Fruit fly (Drosophila melanogaster) whole organism, prepupa: ENCODE results near the gene CG6231.

Source experiments
- Blimp-1 ChIP-seq: fragments of 200-800 bp; sonication (Bioruptor generic); optimal IDR thresholded peaks from 3 replicates; lab custom pipeline; 2017; ENCODE audit warnings: missing biosample characterization, missing genetic modification characterization, mild to moderate bottlenecking, moderate library complexity, missing genetic modification reagents
- CG10631 ChIP-seq: fragments of 200-800 bp; sonication (Bioruptor generic); optimal IDR thresholded peaks from 2 replicates; lab custom pipeline; 2016; ENCODE audit warnings: missing biosample characterization, missing genetic modification characterization
- CG10669 ChIP-seq: fragments of 200-800 bp; sonication (Bioruptor generic); optimal IDR thresholded peaks from 3 replicates; lab custom pipeline; 2018; ENCODE audit warnings: missing biosample characterization, mild to moderate bottlenecking, missing genetic modification characterization, moderate library complexity
- CG11294 ChIP-seq: fragments of 200-800 bp; sonication (Bioruptor generic); IDR thresholded peaks from 2 replicates; pipeline ENCODE4 v1.3.6; 2022; ENCODE audit warnings: missing biosample characterization, missing genetic modification characterization
- CG11762 ChIP-seq: fragments of 200-800 bp; sonication (Bioruptor generic); optimal IDR thresholded peaks from 3 replicates; lab custom pipeline; 2016; ENCODE audit warnings: missing biosample characterization, missing genetic modification characterization; ENCODE audit not compliant: insufficient read depth
- CG11902 ChIP-seq: fragments of 200-800 bp; sonication (Bioruptor generic); optimal IDR thresholded peaks from 3 replicates; lab custom pipeline; 2016; ENCODE audit warnings: missing biosample characterization, missing genetic modification characterization
- CG15336 ChIP-seq: fragments of 200-800 bp; sonication (Bioruptor generic); IDR thresholded peaks from 2 replicates; pipeline ENCODE4 v1.3.6; 2022; ENCODE audit warnings: missing biosample characterization, missing genetic modification characterization
- CG1621 ChIP-seq: fragments of 200-800 bp; sonication (Bioruptor generic); optimal IDR thresholded peaks from 3 replicates; lab custom pipeline; 2018; ENCODE audit warnings: missing biosample characterization, mild to moderate bottlenecking, missing genetic modification characterization
- CG16779 ChIP-seq: fragments of 200-800 bp; sonication (Bioruptor generic); optimal IDR thresholded peaks from 3 replicates; lab custom pipeline; 2017; ENCODE audit warnings: missing biosample characterization, mild to moderate bottlenecking, missing genetic modification characterization
- CG3032 ChIP-seq: fragments of 200-800 bp; optimal IDR thresholded peaks from 2 replicates; lab custom pipeline; 2019; ENCODE audit warnings: missing biosample characterization, mild to moderate bottlenecking, missing genetic modification characterization, moderate library complexity
- CG31627 ChIP-seq: fragments of 200-800 bp; sonication (Bioruptor generic); optimal IDR thresholded peaks from 3 replicates; lab custom pipeline; 2016; ENCODE audit warnings: missing biosample characterization, missing genetic modification characterization
- CG32006 ChIP-seq: fragments of 200-800 bp; sonication (Bioruptor generic); optimal IDR thresholded peaks from 3 replicates; lab custom pipeline; 2017; ENCODE audit warnings: missing biosample characterization, mild to moderate bottlenecking, missing genetic modification characterization
- CG34406 ChIP-seq: fragments of 200-800 bp; sonication (Bioruptor generic); optimal IDR thresholded peaks from 3 replicates; lab custom pipeline; 2016; ENCODE audit warnings: missing biosample characterization, missing genetic modification characterization
- CG3919 ChIP-seq: fragments of 200-800 bp; sonication (Bioruptor generic); optimal IDR thresholded peaks from 3 replicates; lab custom pipeline; 2016; ENCODE audit warnings: missing biosample characterization, missing genetic modification characterization
- CG6163 ChIP-seq: fragments of 200-800 bp; sonication (Bioruptor generic); IDR thresholded peaks from 3 replicates; pipeline ENCODE4 v1.3.6; 2022; ENCODE audit warnings: missing biosample characterization, missing genetic modification characterization
- CG6276 ChIP-seq: fragments of 200-800 bp; sonication (Bioruptor generic); optimal IDR thresholded peaks from 2 replicates; lab custom pipeline; 2017; ENCODE audit warnings: missing biosample characterization, mild to moderate bottlenecking, missing genetic modification characterization
- CG6792 ChIP-seq: fragments of 200-800 bp; sonication (Bioruptor generic); optimal IDR thresholded peaks from 3 replicates; lab custom pipeline; 2016; ENCODE audit warnings: missing biosample characterization, missing genetic modification characterization
- CG6808 ChIP-seq: fragments of 200-800 bp; sonication (Bioruptor generic); optimal IDR thresholded peaks from 3 replicates; lab custom pipeline; 2017; ENCODE audit warnings: missing biosample characterization, missing genetic modification characterization, mild to moderate bottlenecking, moderate library complexity, missing genetic modification reagents
- CG6854 ChIP-seq: fragments of 200-800 bp; sonication (Bioruptor generic); optimal IDR thresholded peaks from 2 replicates; lab custom pipeline; 2017; ENCODE audit warnings: missing biosample characterization, mild to moderate bottlenecking, missing genetic modification characterization
- CG7368 ChIP-seq: fragments of 200-800 bp; sonication (Bioruptor generic); optimal IDR thresholded peaks from 3 replicates; lab custom pipeline; 2016; ENCODE audit warnings: missing biosample characterization, missing genetic modification characterization
- CG8119 ChIP-seq: fragments of 200-800 bp; sonication (Bioruptor generic); IDR thresholded peaks from 3 replicates; pipeline ENCODE4 v1.3.6; 2022; ENCODE audit warnings: missing biosample characterization, missing genetic modification characterization
- CG8319 ChIP-seq: fragments of 200-800 bp; sonication (Bioruptor generic); optimal IDR thresholded peaks from 3 replicates; lab custom pipeline; 2016; ENCODE audit warnings: missing biosample characterization, missing genetic modification characterization
- CG8632 ChIP-seq: fragments of 200-800 bp; sonication (Bioruptor generic); optimal IDR thresholded peaks from 3 replicates; lab custom pipeline; 2016; ENCODE audit warnings: missing biosample characterization, missing genetic modification characterization
- CG9139 ChIP-seq: fragments of 200-800 bp; sonication (Bioruptor generic); optimal IDR thresholded peaks from 3 replicates; lab custom pipeline; 2017; ENCODE audit warnings: missing biosample characterization, mild to moderate bottlenecking, missing genetic modification characterization
- Eip78C ChIP-seq: fragments of 200-800 bp; sonication (Bioruptor generic); peaks from one replicate; lab custom pipeline; 2016; ENCODE audit warnings: missing biosample characterization, missing genetic modification characterization
- Eip93F ChIP-seq: fragments of 200-800 bp; sonication (Bioruptor generic); optimal IDR thresholded peaks from 2 replicates; lab custom pipeline; 2016; ENCODE audit warnings: missing biosample characterization, mild to moderate bottlenecking, missing genetic modification characterization
- Ets21C ChIP-seq: fragments of 200-800 bp; sonication (Bioruptor generic); optimal IDR thresholded peaks from 3 replicates; lab custom pipeline; 2016; ENCODE audit warnings: missing biosample characterization, missing genetic modification characterization
- Ets96B ChIP-seq: fragments of 200-800 bp; optimal IDR thresholded peaks from 2 replicates; lab custom pipeline; 2019; ENCODE audit warnings: missing biosample characterization, mild to moderate bottlenecking, missing genetic modification characterization, moderate library complexity
- Gug ChIP-seq: fragments of 200-800 bp; sonication (Bioruptor generic); IDR thresholded peaks from 2 replicates; pipeline ENCODE4 v1.3.6; 2022; ENCODE audit warnings: missing biosample characterization, missing genetic modification characterization
- Hr39 ChIP-seq: fragments of 200-800 bp; sonication (Bioruptor generic); optimal IDR thresholded peaks from 2 replicates; lab custom pipeline; 2016; ENCODE audit warnings: missing biosample characterization, missing genetic modification characterization
- Lpt ChIP-seq: fragments of 200-800 bp; sonication (Bioruptor generic); optimal IDR thresholded peaks from 3 replicates; lab custom pipeline; 2016; ENCODE audit warnings: missing biosample characterization, missing genetic modification characterization
- Met ChIP-seq: fragments of 200-800 bp; sonication (Bioruptor generic); optimal IDR thresholded peaks from 3 replicates; lab custom pipeline; 2016; ENCODE audit warnings: missing biosample characterization, missing genetic modification characterization
- OdsH ChIP-seq: fragments of 200-800 bp; sonication (Bioruptor generic); optimal IDR thresholded peaks from 3 replicates; lab custom pipeline; 2016; ENCODE audit warnings: missing biosample characterization, missing genetic modification characterization
- Smox ChIP-seq: fragments of 200-800 bp; sonication (Bioruptor generic); optimal IDR thresholded peaks from 3 replicates; lab custom pipeline; 2016; ENCODE audit warnings: missing biosample characterization, missing genetic modification characterization
- Sox14 ChIP-seq: fragments of 200-800 bp; sonication (Bioruptor generic); optimal IDR thresholded peaks from 3 replicates; lab custom pipeline; 2016; ENCODE audit warnings: missing biosample characterization, missing genetic modification characterization
- Sox15 ChIP-seq: fragments of 200-800 bp; sonication (Bioruptor generic); optimal IDR thresholded peaks from 3 replicates; lab custom pipeline; 2016; ENCODE audit warnings: missing biosample characterization, missing genetic modification characterization
- acj6 ChIP-seq: fragments of 200-800 bp; sonication (Bioruptor generic); optimal IDR thresholded peaks from 3 replicates; lab custom pipeline; 2016; ENCODE audit warnings: missing biosample characterization, missing genetic modification characterization
- cyc ChIP-seq: fragments of 200-800 bp; sonication (Bioruptor generic); optimal IDR thresholded peaks from 3 replicates; lab custom pipeline; 2016; ENCODE audit warnings: missing biosample characterization, missing genetic modification characterization
- dac ChIP-seq: fragments of 200-800 bp; sonication (Bioruptor generic); optimal IDR thresholded peaks from 2 replicates; lab custom pipeline; 2017; ENCODE audit warnings: missing biosample characterization, mild to moderate bottlenecking, missing genetic modification characterization
- dsx ChIP-seq: fragments of 200-800 bp; optimal IDR thresholded peaks from 3 replicates; lab custom pipeline; 2019; ENCODE audit warnings: missing biosample characterization, mild to moderate bottlenecking, missing genetic modification characterization, moderate library complexity; ENCODE audit not compliant: poor library complexity, severe bottlenecking
- eg ChIP-seq: fragments of 200-800 bp; sonication (Bioruptor generic); IDR thresholded peaks from 3 replicates; pipeline ENCODE4 v1.3.6; 2022; ENCODE audit warnings: missing biosample characterization, missing genetic modification characterization
- fd59A ChIP-seq: fragments of 200-800 bp; sonication (Bioruptor generic); optimal IDR thresholded peaks from 2 replicates; lab custom pipeline; 2017; ENCODE audit warnings: missing biosample characterization, mild to moderate bottlenecking, missing genetic modification characterization, missing genetic modification reagents
- fd85E ChIP-seq: fragments of 200-800 bp; sonication (Bioruptor generic); optimal IDR thresholded peaks from 3 replicates; lab custom pipeline; 2016; ENCODE audit warnings: missing biosample characterization, missing genetic modification characterization
- pdm3 ChIP-seq: fragments of 200-800 bp; sonication (Bioruptor generic); optimal IDR thresholded peaks from 3 replicates; lab custom pipeline; 2016; ENCODE audit warnings: missing biosample characterization, missing genetic modification characterization
- salr ChIP-seq, 2 experiments: fragments of 200-800 bp; sonication (Bioruptor generic); optimal IDR thresholded peaks; 3 replicates each; lab custom pipeline; 2016 to 2018; ENCODE audit warnings: missing biosample characterization in 2 of 2, missing genetic modification characterization in 2 of 2, mild to moderate bottlenecking in 1 of 2
- ss ChIP-seq, 2 experiments: fragments of 200-800 bp; sonication (Bioruptor generic); optimal IDR thresholded peaks; 2 replicates in 1 of 2; 3 replicates in 1 of 2; lab custom pipeline; 2017 to 2018; ENCODE audit warnings: mild to moderate bottlenecking in 2 of 2, missing biosample characterization in 2 of 2, missing genetic modification characterization in 2 of 2, moderate library complexity in 1 of 2
- svp ChIP-seq: fragments of 200-800 bp; sonication (Bioruptor generic); peaks from one replicate; lab custom pipeline; 2016; ENCODE audit warnings: missing biosample characterization, missing genetic modification characterization

Gene CG6231

DNA sequence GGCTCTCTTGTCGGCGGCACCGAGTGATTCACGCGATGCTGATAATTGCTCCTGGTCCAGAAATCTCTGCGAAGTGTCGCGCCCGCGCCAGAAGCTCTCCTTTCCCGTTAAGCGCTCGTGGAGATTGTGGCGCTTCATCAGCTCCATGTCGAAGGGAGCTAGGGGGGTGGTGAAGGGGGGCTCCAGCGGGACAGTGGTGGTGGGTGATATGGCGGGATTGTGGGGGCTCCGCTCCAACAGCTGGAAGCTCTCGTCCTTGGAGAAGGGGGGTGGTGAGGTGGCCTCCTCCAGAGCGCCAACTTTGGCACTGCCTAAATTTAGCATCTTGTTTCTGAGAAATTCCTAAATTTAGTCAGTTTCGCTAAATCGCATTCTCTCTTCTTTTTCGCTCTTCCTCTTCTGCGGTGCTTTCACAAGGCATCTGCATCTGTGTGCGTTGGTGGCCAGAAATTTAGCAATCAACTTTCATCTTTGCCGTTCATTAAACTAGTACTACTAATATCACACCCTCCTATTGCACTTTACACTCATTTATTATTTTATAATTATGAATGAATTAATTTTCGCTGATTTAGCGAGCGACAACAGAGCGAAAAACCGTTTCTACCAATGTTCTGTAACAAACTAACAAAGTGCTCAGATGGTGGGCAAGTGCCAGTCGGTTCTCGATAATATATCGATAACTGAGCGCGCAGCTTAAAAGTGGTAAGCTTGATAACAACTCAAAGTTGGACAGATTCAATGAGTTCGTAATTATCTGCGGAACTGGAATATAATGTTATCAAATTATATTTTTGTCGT is 9.8 kb upstream of the CG6231 start, which contains the start of gene subdued (continued):
- TF ChIP-seq Sox15 (GFP tag; lab: Kevin White, UChicago) (no peak), CG6792 (GFP tag; lab: Kevin White, UChicago) (no peak), CG8632 (no peak), Blimp-1 (GFP tag; lab: Kevin White, UChicago) (no peak), ss (GFP tag; optimal IDR thresholded peaks at IDR 0.05; lab: Kevin White, UChicago) (no peak), Sox14 (no peak), CG11902 (GFP tag; lab: Kevin White, UChicago) (no peak), Ets96B (tag; lab: Kevin White, UChicago) (no peak), CG9139 (GFP tag; lab: Kevin White, UChicago) (no peak), CG11762 (no peak), CG1621 (tag; lab: Kevin White, UChicago) (no peak), CG31627 (GFP tag; lab: Kevin White, UChicago) (no peak), pdm3 (no peak), CG3919 (GFP tag; lab: Kevin White, UChicago) (no peak), CG8319 (GFP tag; lab: Kevin White, UChicago) (no peak), CG8119 (no peak), CG3032 (tag; lab: Kevin White, UChicago) (no peak), dac (GFP tag; lab: Kevin White, UChicago) (no peak), CG16779 (tag; lab: Kevin White, UChicago) (no peak), CG7368 (no peak)
- TF ChIP-seq, all 60 proteins: peak for 7

DNA sequence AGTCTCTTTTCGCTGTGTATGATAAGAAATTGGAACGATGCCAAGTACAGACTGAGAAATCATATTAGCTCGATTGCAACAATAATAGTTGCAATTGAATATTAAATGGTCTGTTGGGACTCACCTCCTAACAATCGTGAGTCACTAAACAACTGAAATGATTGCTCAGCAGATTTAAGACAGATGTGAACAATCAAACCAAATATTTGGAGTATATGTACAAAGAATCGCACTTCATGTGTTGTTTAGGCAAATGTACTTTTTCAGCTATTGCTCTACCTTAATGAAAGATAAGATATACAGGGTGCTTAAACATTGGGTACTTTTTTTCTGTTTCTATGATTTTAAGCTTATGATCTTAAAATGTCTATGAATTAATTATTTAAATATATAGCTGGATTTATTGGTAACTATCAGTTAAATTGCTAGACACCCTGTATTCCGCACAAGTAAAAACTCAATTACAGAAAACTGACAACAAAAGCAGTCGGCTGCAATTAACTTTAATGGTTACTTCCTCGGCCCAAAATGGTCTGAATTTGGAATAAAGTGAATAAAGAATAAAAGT is 9.1 kb upstream of the CG6231 start:
- peak; percentile 94 for TF ChIP-seq CG6163 (GFP tag; lab: Robert Waterston, UW)
- peak; percentile 73 for TF ChIP-seq CG6792 (GFP tag; lab: Kevin White, UChicago)
- peak; percentile 80 for TF ChIP-seq OdsH (GFP tag; lab: Kevin White, UChicago)
- TF ChIP-seq CG10669 (GFP tag; lab: Kevin White, UChicago), result peak; percentile 66
- TF ChIP-seq CG8119, result peak; percentile 90
- TF ChIP-seq CG6276 (GFP tag; lab: Kevin White, UChicago), result peak; percentile 86
- peak; percentile 95 for TF ChIP-seq Eip78C
- TF ChIP-seq CG8319 (GFP tag; lab: Kevin White, UChicago), result peak; percentile 45
- peak; percentile 55 for TF ChIP-seq dsx (GFP tag; lab: Kevin White, UChicago)
- TF ChIP-seq cyc (GFP tag; lab: Kevin White, UChicago), result peak; percentile 71
- peak; percentile 85 for TF ChIP-seq CG3919 (GFP tag; lab: Kevin White, UChicago)
- peak; percentile 90 for TF ChIP-seq Gug (GFP tag; lab: Robert Waterston, UW)
- peak; percentile 79 for TF ChIP-seq Met (GFP tag; lab: Kevin White, UChicago)
- peak; percentile 60 for TF ChIP-seq Sox15 (GFP tag; lab: Kevin White, UChicago)
- peak; percentile 82 for TF ChIP-seq CG32006
- TF ChIP-seq acj6 (GFP tag; lab: Kevin White, UChicago), result peak; percentile 69
- peak; percentile 77 for TF ChIP-seq Smox (GFP tag; lab: Kevin White, UChicago)
- peak; percentile 96 for TF ChIP-seq eg
- peak; percentile 36 for TF ChIP-seq fd85E (GFP tag; lab: Kevin White, UChicago)
- peak; percentile 46 for TF ChIP-seq Ets21C (GFP tag; lab: Kevin White, UChicago)
- peak; percentile 78 for TF ChIP-seq CG11294 (GFP tag; lab: Robert Waterston, UW)
- peak; percentile 50 for TF ChIP-seq CG16779 (tag; lab: Kevin White, UChicago)
- TF ChIP-seq Lpt (GFP tag; lab: Kevin White, UChicago), result peak; percentile 73
- peak; percentile 80 for TF ChIP-seq CG10631 (GFP tag; lab: Kevin White, UChicago)
- peak; percentile 86 for TF ChIP-seq svp
- TF ChIP-seq Hr39, result peak; percentile 35
- TF ChIP-seq CG34406, result peak; percentile 82
- TF ChIP-seq fd59A, result peak; percentile 46
- TF ChIP-seq CG11762, result peak; percentile 55
- no peak for TF ChIP-seq CG6854
- TF ChIP-seq CG8632, result peak; percentile 83
- peak; percentile 59 for TF ChIP-seq Sox14
- TF ChIP-seq CG6808 (GFP tag; lab: Kevin White, UChicago), result peak; percentile 64
- TF ChIP-seq Eip93F (GFP tag; lab: Kevin White, UChicago), result peak; percentile 52
- peak; percentile 95 for TF ChIP-seq CG15336 (GFP tag; lab: Robert Waterston, UW)
- TF ChIP-seq salr (GFP tag; optimal IDR thresholded peaks at IDR 0.05; lab: Kevin White, UChicago), result peak in 1 of 2 experiments; percentile 80
- TF ChIP-seq CG9139 (GFP tag; lab: Kevin White, UChicago), result peak; percentile 47
